Fruit fly (Drosophila melanogaster) whole organism, embryonic: ENCODE data around the gene pug.
A peak's percentile ranks its signal among the peaks of the same experiment; 100 is the strongest.

Experiments used
- BEAF-32 ChIP-seq: fragments of 200-800 bp; sonication (Bioruptor generic); optimal IDR thresholded peaks from 3 replicates; lab custom pipeline; 2017; ENCODE audit warnings: missing biosample characterization, missing genetic modification characterization, mild to moderate bottlenecking, moderate library complexity, missing genetic modification reagents
- CG11504 ChIP-seq: fragments of 200-800 bp; sonication (Bioruptor generic); optimal IDR thresholded peaks from 3 replicates; lab custom pipeline; 2019; ENCODE audit warnings: missing biosample characterization, mild to moderate bottlenecking, missing genetic modification characterization, moderate library complexity
- CG13123 ChIP-seq: fragments of 200-800 bp; sonication (Bioruptor generic); optimal IDR thresholded peaks from 2 replicates; lab custom pipeline; 2016; ENCODE audit warnings: missing biosample characterization, missing genetic modification characterization
- CG13287 ChIP-seq: fragments of 200-800 bp; sonication (Bioruptor generic); IDR thresholded peaks from 2 replicates; pipeline ENCODE4 v1.3.6; 2022; ENCODE audit warnings: missing biosample characterization, missing genetic modification characterization; ENCODE audit not compliant: partially characterized antibody
- CG15011 ChIP-seq: fragments of 200-800 bp; sonication (Bioruptor generic); optimal IDR thresholded peaks from 3 replicates; lab custom pipeline; 2018; ENCODE audit warnings: missing biosample characterization, mild to moderate bottlenecking, missing genetic modification characterization
- CG3995 ChIP-seq: fragments of 200-800 bp; sonication (Bioruptor generic); optimal IDR thresholded peaks from 3 replicates; lab custom pipeline; 2016; ENCODE audit warnings: missing biosample characterization, missing genetic modification characterization
- CG4617 ChIP-seq: fragments of 200-800 bp; sonication (Bioruptor generic); optimal IDR thresholded peaks from 3 replicates; lab custom pipeline; 2016; ENCODE audit warnings: missing biosample characterization, missing genetic modification characterization, borderline replicate concordance
- CG6791 ChIP-seq: fragments of 200-800 bp; sonication (Bioruptor generic); IDR thresholded peaks from 3 replicates; pipeline ENCODE4 v1.3.6; 2022; ENCODE audit warnings: missing biosample characterization, missing genetic modification characterization; ENCODE audit not compliant: partially characterized antibody
- CG7963 ChIP-seq: fragments of 200-800 bp; sonication (Bioruptor generic); IDR thresholded peaks from 3 replicates; pipeline ENCODE4 v1.3.6; 2022; ENCODE audit warnings: missing biosample characterization, missing genetic modification characterization; ENCODE audit not compliant: partially characterized antibody
- CG8388 ChIP-seq: fragments of 200-800 bp; sonication (Bioruptor generic); optimal IDR thresholded peaks from 2 replicates; lab custom pipeline; 2019; ENCODE audit warnings: missing biosample characterization, mild to moderate bottlenecking, missing genetic modification characterization, moderate library complexity
- CG8478 ChIP-seq: fragments of >200 bp; optimal IDR thresholded peaks from 2 replicates; lab custom pipeline; 2018
- CG9727 ChIP-seq: fragments of 200-800 bp; sonication (Bioruptor generic); optimal IDR thresholded peaks from 3 replicates; lab custom pipeline; 2017; ENCODE audit warnings: missing biosample characterization, mild to moderate bottlenecking, missing genetic modification characterization
- Camta ChIP-seq: fragments of 200-800 bp; sonication (Bioruptor generic); optimal IDR thresholded peaks from 2 replicates; lab custom pipeline; 2016; ENCODE audit warnings: missing biosample characterization, missing genetic modification characterization
- Dref ChIP-seq: fragments of 200-800 bp; sonication (Bioruptor generic); IDR thresholded peaks from 2 replicates; pipeline ENCODE4 v1.3.6; 2022; ENCODE audit warnings: missing biosample characterization, missing genetic modification characterization
- E2f2 ChIP-seq: fragments of 200-800 bp; sonication (Bioruptor generic); IDR thresholded peaks from 2 replicates; pipeline ENCODE4 v1.3.6; 2022; ENCODE audit warnings: missing biosample characterization, missing genetic modification characterization
- Ets65A ChIP-seq: fragments of 200-800 bp; sonication (Bioruptor generic); peaks from one replicate; lab custom pipeline; 2016; ENCODE audit warnings: missing biosample characterization, missing genetic modification characterization
- MESR4 ChIP-seq: fragments of 200-800 bp; sonication (Bioruptor generic); optimal IDR thresholded peaks from 2 replicates; lab custom pipeline; 2018; ENCODE audit warnings: missing biosample characterization, mild to moderate bottlenecking, missing genetic modification characterization, moderate library complexity
- Oli ChIP-seq: fragments of 200-800 bp; sonication (Bioruptor generic); optimal IDR thresholded peaks from 2 replicates; lab custom pipeline; 2018; ENCODE audit warnings: missing biosample characterization, mild to moderate bottlenecking, missing genetic modification characterization, moderate library complexity
- Opbp ChIP-seq: fragments of 200-800 bp; sonication (Bioruptor generic); IDR thresholded peaks from 3 replicates; pipeline ENCODE4 v1.3.6; 2022; ENCODE audit warnings: missing biosample characterization, missing genetic modification characterization; ENCODE audit not compliant: partially characterized antibody
- ab ChIP-seq: fragments of 200-800 bp; sonication (Bioruptor generic); optimal IDR thresholded peaks from 2 replicates; lab custom pipeline; 2016; ENCODE audit warnings: missing biosample characterization, missing genetic modification characterization
- ato ChIP-seq: fragments of 200-800 bp; sonication (Bioruptor generic); IDR thresholded peaks from 2 replicates; pipeline ENCODE4 v1.3.6; 2022; ENCODE audit warnings: missing biosample characterization, missing genetic modification characterization; ENCODE audit not compliant: partially characterized antibody
- bbx ChIP-seq: fragments of 200-800 bp; sonication (Bioruptor generic); IDR thresholded peaks from 2 replicates; pipeline ENCODE4 v1.3.6; 2022; ENCODE audit warnings: missing biosample characterization, missing genetic modification characterization; ENCODE audit not compliant: partially characterized antibody
- chinmo ChIP-seq: fragments of 200-800 bp; sonication (Bioruptor generic); IDR thresholded peaks from 4 replicates; pipeline ENCODE4 v1.3.6; 2022; ENCODE audit warnings: missing biosample characterization, missing genetic modification characterization; ENCODE audit not compliant: partially characterized antibody
- crp ChIP-seq, 2 experiments: fragments of 200-800 bp; sonication (Bioruptor generic); optimal IDR thresholded peaks; 2 replicates in 1 of 2; 3 replicates in 1 of 2; lab custom pipeline; 2017; ENCODE audit warnings: missing biosample characterization in 2 of 2, missing genetic modification characterization in 2 of 2, mild to moderate bottlenecking in 1 of 2, moderate library complexity in 1 of 2
- h ChIP-seq: fragments of >200 bp; optimal IDR thresholded peaks from 2 replicates; lab custom pipeline; 2017
- hbn ChIP-seq: fragments of 200-800 bp; sonication (Bioruptor generic); IDR thresholded peaks from 2 replicates; pipeline ENCODE4 v1.3.6; 2022; ENCODE audit warnings: missing biosample characterization, missing genetic modification characterization; ENCODE audit not compliant: partially characterized antibody
- inv ChIP-seq: fragments of 200-800 bp; sonication (Bioruptor generic); IDR thresholded peaks from 2 replicates; pipeline ENCODE4 v1.3.6; 2022; ENCODE audit warnings: missing biosample characterization, missing genetic modification characterization; ENCODE audit not compliant: partially characterized antibody
- lab ChIP-seq: fragments of 200-800 bp; sonication (Bioruptor generic); optimal IDR thresholded peaks from 3 replicates; lab custom pipeline; 2017; ENCODE audit warnings: missing biosample characterization, missing genetic modification characterization, mild to moderate bottlenecking, moderate library complexity, missing genetic modification reagents
- mld ChIP-seq: fragments of 200-800 bp; sonication (Bioruptor generic); IDR thresholded peaks from 3 replicates; pipeline ENCODE4 v1.3.6; 2022; ENCODE audit warnings: missing biosample characterization, missing genetic modification characterization; ENCODE audit not compliant: partially characterized antibody
- nau ChIP-seq: fragments of 200-800 bp; sonication (Bioruptor generic); optimal IDR thresholded peaks from 3 replicates; lab custom pipeline; 2017; ENCODE audit warnings: missing biosample characterization, mild to moderate bottlenecking, missing genetic modification characterization, missing genetic modification reagents
- nmo ChIP-seq: fragments of 200-800 bp; sonication (Bioruptor generic); optimal IDR thresholded peaks from 2 replicates; lab custom pipeline; 2018; ENCODE audit warnings: missing biosample characterization, mild to moderate bottlenecking, missing genetic modification characterization, moderate library complexity
- org-1 ChIP-seq: fragments of 200-800 bp; sonication (Bioruptor generic); optimal IDR thresholded peaks from 2 replicates; lab custom pipeline; 2017; ENCODE audit warnings: missing biosample characterization, missing genetic modification characterization
- pho ChIP-seq: fragments of 200-800 bp; sonication (Bioruptor generic); optimal IDR thresholded peaks from 2 replicates; lab custom pipeline; 2016; ENCODE audit warnings: missing biosample characterization, missing genetic modification characterization
- slbo ChIP-seq: fragments of 200-800 bp; sonication (Bioruptor generic); IDR thresholded peaks from 2 replicates; pipeline ENCODE4 v1.3.6; 2022; ENCODE audit warnings: missing biosample characterization, missing genetic modification characterization
- tll ChIP-seq, 2 experiments: fragments of 200-800 bp in 1 of 2; fragments of >200 bp in 1 of 2; sonication (Bioruptor generic) in 1 of 2; optimal IDR thresholded peaks; 2 replicates each; lab custom pipeline; 2017 to 2019; ENCODE audit warnings: missing biosample characterization in 2 of 2, missing genetic modification characterization in 2 of 2, mild to moderate bottlenecking in 1 of 2, moderate library complexity in 1 of 2
- vnd ChIP-seq: fragments of 200-800 bp; sonication (Bioruptor generic); IDR thresholded peaks from 3 replicates; pipeline ENCODE4 v1.3.6; 2022; ENCODE audit warnings: missing biosample characterization, missing genetic modification characterization; ENCODE audit not compliant: partially characterized antibody
- zen2 ChIP-seq: fragments of 200-800 bp; sonication (Bioruptor generic); IDR thresholded peaks from 3 replicates; pipeline ENCODE4 v1.3.6; 2022; ENCODE audit warnings: missing biosample characterization, missing genetic modification characterization; ENCODE audit not compliant: partially characterized antibody
- zf30C ChIP-seq: fragments of 200-800 bp; sonication (Bioruptor generic); optimal IDR thresholded peaks from 3 replicates; lab custom pipeline; 2018; ENCODE audit warnings: missing biosample characterization, mild to moderate bottlenecking, missing genetic modification characterization

Gene pug

dm6 chr3R:10708169-10708568 is 11.8 kb downstream of the pug start, which contains the start of gene CG31278 (continued):
- TF ChIP-seq CG6791: peak; percentile 83
- TF ChIP-seq CG3995 (GFP tag; lab: Kevin White, UChicago): peak; percentile 24
- TF ChIP-seq nau (GFP tag; lab: Kevin White, UChicago): no peak
- TF ChIP-seq Dref (GFP tag; lab: Robert Waterston, UW): peak; percentile 83
- 0 out of 3 replicates have a peak, but pooled peaks have one; percentile 53 for TF ChIP-seq mld (GFP tag; lab: Robert Waterston, UW)
- TF ChIP-seq nmo (GFP tag; lab: Kevin White, UChicago): peak; percentile 23
- TF ChIP-seq MESR4 (GFP tag; lab: Kevin White, UChicago): peak; percentile 35
- peak; percentile 77 for TF ChIP-seq ato (GFP tag; lab: Robert Waterston, UW)
- peak; percentile 81 for TF ChIP-seq BEAF-32
- TF ChIP-seq chinmo: 0 out of 4 replicates have a peak, but pooled peaks have one; percentile 84
- peak; percentile 75; the same call in 2 of the 3 replicates for TF ChIP-seq zen2 (GFP tag; lab: Robert Waterston, UW)
- TF ChIP-seq vnd (GFP tag; lab: Robert Waterston, UW): peak; percentile 64; the same call in 2 of the 3 replicates
- peak; percentile 85 for TF ChIP-seq CG13287 (GFP tag; lab: Robert Waterston, UW)
- no peak for TF ChIP-seq CG8478 (lab: Kevin White, UChicago)
- TF ChIP-seq Ets65A: no peak
- no peak for TF ChIP-seq zf30C (GFP tag; lab: Kevin White, UChicago)
- TF ChIP-seq E2f2 (GFP tag; lab: Robert Waterston, UW): peak; percentile 97
- peak; percentile 54; the same call in 1 of the 2 replicates for TF ChIP-seq inv (GFP tag; lab: Robert Waterston, UW)
- TF ChIP-seq h (lab: Kevin White, UChicago): no peak
- peak; percentile 80 for TF ChIP-seq CG7963
- TF ChIP-seq hbn (GFP tag; lab: Robert Waterston, UW): peak; percentile 74
- TF ChIP-seq Opbp: peak; percentile 79; the same call in 2 of the 3 replicates
- TF ChIP-seq bbx (GFP tag; lab: Robert Waterston, UW): peak; percentile 81
- no peak for TF ChIP-seq lab (GFP tag; lab: Kevin White, UChicago)

- TF ChIP-seq crp (GFP tag; optimal IDR thresholded peaks at IDR 0.05; lab: Kevin White, UChicago): peak in 1 of 2 experiments; percentile 12
- TF ChIP-seq CG8388 (GFP tag; lab: Kevin White, UChicago): peak; percentile 61
- TF ChIP-seq ab (GFP tag; lab: Kevin White, UChicago): no peak
Observed at dm6 chr3R:10709264-10709663, 12.9 kb downstream of the pug start, which contains the start of gene CG31373. CG31373 (minus strand) TSS chr3R:10709364.

- TF ChIP-seq CG11504 (tag; lab: Kevin White, UChicago) (peak; percentile 81), CG13123 (GFP tag; lab: Kevin White, UChicago) (no peak), org-1 (GFP tag; lab: Kevin White, UChicago) (no peak), slbo (GFP tag; lab: Robert Waterston, UW) (no peak), tll (GFP tag; optimal IDR thresholded peaks at IDR 0.05; lab: Kevin White, UChicago) (no peak)
Observed at dm6 chr3R:10711148-10711547, 14.8 kb downstream of the pug start, which contains the start of gene CG14689. CG14689 (minus strand) TSS chr3R:10711248.

- TF ChIP-seq pho (no peak), Oli (tag; lab: Kevin White, UChicago) (no peak), Camta (GFP tag; lab: Kevin White, UChicago) (no peak), CG4617 (GFP tag; lab: Kevin White, UChicago) (no peak), CG9727 (no peak), CG15011 (no peak)
Observed at dm6 chr3R:10714498-10714897, 18.2 kb downstream of the pug start, which contains the start of gene CG4073. CG4073 (plus strand) TSS chr3R:10714798.
